Worm (Caenorhabditis elegans) whole organism, mixed stage, embryonic: ENCODE measurements around the gene pqn-2.

Experiments used
- ces-1 ChIP-seq: fragments of 150-350 bp; optimal IDR thresholded peaks from 2 replicates; lab custom pipeline; 2014; ENCODE audit warnings: missing biosample characterization, missing genetic modification reagents, missing genetic modification characterization
- lin-13 ChIP-seq: fragments of 150-350 bp; optimal IDR thresholded peaks from 2 replicates; lab custom pipeline; 2014; ENCODE audit warnings: missing biosample characterization, missing genetic modification characterization
- lin-32 ChIP-seq: fragments of 200-800 bp; sonication (Bioruptor generic); optimal IDR thresholded peaks from 2 replicates; lab custom pipeline; 2018; ENCODE audit warnings: mild to moderate bottlenecking, missing genetic modification characterization, missing compliant biosample characterization
- mab-5 ChIP-seq: fragments of 150-350 bp; optimal IDR thresholded peaks from 2 replicates; lab custom pipeline; 2014; ENCODE audit warnings: missing biosample characterization, missing genetic modification characterization
- mep-1 ChIP-seq: fragments of 150-350 bp; optimal IDR thresholded peaks from 2 replicates; lab custom pipeline; 2017; ENCODE audit warnings: missing biosample characterization, missing genetic modification reagents, missing genetic modification characterization, inconsistent platforms
- nhr-12 ChIP-seq: fragments of 150-350 bp; optimal IDR thresholded peaks from 2 replicates; lab custom pipeline; 2014; ENCODE audit warnings: missing biosample characterization, missing genetic modification characterization
- nhr-28 ChIP-seq: fragments of 150-350 bp; optimal IDR thresholded peaks from 2 replicates; lab custom pipeline; 2014; ENCODE audit warnings: missing biosample characterization, missing genetic modification characterization
- nhr-76 ChIP-seq: sonication (generic microtip); optimal IDR thresholded peaks from 2 replicates; lab custom pipeline; 2017; ENCODE audit warnings: missing biosample characterization, missing genetic modification characterization
- sptf-1 ChIP-seq: sonication (generic microtip); optimal IDR thresholded peaks from 2 replicates; lab custom pipeline; 2017; ENCODE audit warnings: mild to moderate bottlenecking, missing genetic modification characterization, moderate library complexity, missing compliant biosample characterization
- unc-39 ChIP-seq: fragments of 150-350 bp; optimal IDR thresholded peaks from 2 replicates; lab custom pipeline; 2014; ENCODE audit warnings: missing biosample characterization, missing genetic modification characterization
- ztf-11 ChIP-seq: fragments of 150-350 bp; optimal IDR thresholded peaks from 2 replicates; lab custom pipeline; 2014; ENCODE audit warnings: missing biosample characterization, missing genetic modification characterization

DNA sequence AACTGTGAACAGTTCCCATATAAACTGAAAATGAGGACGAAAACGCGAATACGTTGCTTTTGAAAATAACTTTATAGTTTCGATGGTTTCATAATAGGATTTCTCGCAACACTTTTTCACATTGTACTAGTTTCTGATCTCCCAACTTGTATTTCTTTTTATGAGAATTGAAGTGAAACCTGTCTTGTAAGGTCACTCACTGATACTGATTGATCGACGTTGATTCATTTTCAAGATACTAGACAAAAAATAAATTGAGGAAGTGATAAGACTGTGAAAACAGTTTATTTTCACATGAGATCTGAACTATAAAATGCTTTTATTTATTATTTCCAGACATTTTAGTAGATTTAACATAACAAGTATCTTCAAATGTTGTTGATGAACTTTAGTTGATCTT lies 5.2 kb downstream of the pqn-2 start:
- TF ChIP-seq lin-13 (tag; lab: Kevin White, UChicago) (no peak), ces-1 (GFP tag; lab: Kevin White, UChicago) (no peak), mab-5 (tag; lab: Kevin White, UChicago) (no peak), unc-39 (tag; lab: Kevin White, UChicago) (no peak), nhr-76 (no peak), nhr-28 (tag; lab: Kevin White, UChicago) (no peak), sptf-1 (tag; lab: Kevin White, UChicago) (no peak), nhr-12 (no peak), lin-32 (GFP tag; lab: Kevin White, UChicago) (no peak), ztf-11 (tag; lab: Kevin White, UChicago) (no peak), mep-1 (tag; lab: Kevin White, UChicago) (no peak)
